Worm (Caenorhabditis elegans) whole organism, L4/young adult: ENCODE data around the gene F34H10.1.

Experiments
- W03F9.2 ChIP-seq: fragments of 150-350 bp; optimal IDR thresholded peaks from 2 replicates; lab custom pipeline; 2014; ENCODE audit warnings: missing biosample characterization, missing genetic modification characterization
- him-1 ChIP-seq: sonication (generic microtip); optimal IDR thresholded peaks from 2 replicates; lab custom pipeline; 2016; ENCODE audit warnings: missing genotype, missing genetic modification reagents, missing genetic modification characterization, missing compliant biosample characterization

- no peak for TF ChIP-seq him-1 (tag; lab: Kevin White, UChicago)
- no peak for TF ChIP-seq W03F9.2 (tag; lab: Kevin White, UChicago)
Observed at ce11 chrX:9620136-9620535, 5.8 kb upstream of the F34H10.1 start, which contains the start of gene C11E4.8.
